Fruit fly (Drosophila melanogaster): ENCODE data around the gene CG40470.

CG40470 gene

dm6 chr3L:24028211-24028900 is 42.1 kb upstream of the CG40470 start, which contains the start of gene CG40045 (continued):
- TF ChIP-seq phol (tag; optimal IDR thresholded peaks at IDR 0.05) (peak; percentile 68), CG3995 (GFP tag; optimal IDR thresholded peaks at IDR 0.05) (peak; percentile 42), CG8924 (tag; optimal IDR thresholded peaks at IDR 0.05) (peak; percentile 0), CG6254 (GFP tag; optimal IDR thresholded peaks at IDR 0.05) (no peak), GATAe (GFP tag; conservative IDR thresholded peaks at IDR 0.05) (no peak), Ets65A (GFP tag) (peak; percentile 35), CG13424 (tag; optimal IDR thresholded peaks at IDR 0.05) (no peak), Aef1 (GFP tag; IDR thresholded peaks at IDR 0.05) (no peak), jumu (GFP tag; optimal IDR thresholded peaks at IDR 0.05) (no peak), CG6683 (GFP tag; optimal IDR thresholded peaks at IDR 0.05) (no peak), jigr1 (GFP tag; IDR thresholded peaks at IDR 0.05) (no peak), CG33213 (GFP tag; optimal IDR thresholded peaks at IDR 0.05) (peak; percentile 57), CG8944 (GFP tag; optimal IDR thresholded peaks at IDR 0.05) (no peak), corto (GFP tag; optimal IDR thresholded peaks at IDR 0.05) (no peak), Blimp-1 (GFP tag; optimal IDR thresholded peaks at IDR 0.05) (no peak), h (optimal IDR thresholded peaks at IDR 0.05) (no peak), CG2712 (tag; optimal IDR thresholded peaks at IDR 0.05) (peak; percentile 33), Sin3A (optimal IDR thresholded peaks at IDR 0.05) (no peak), bigmax (GFP tag; optimal IDR thresholded peaks at IDR 0.05) (no peak), Mes4 (GFP tag; optimal IDR thresholded peaks at IDR 0.05) (no peak), CG10654 (GFP tag; optimal IDR thresholded peaks at IDR 0.05) (no peak), sob (GFP tag; IDR thresholded peaks at IDR 0.05) (no peak), Ravus (GFP tag; IDR thresholded peaks at IDR 0.05) (no peak), Kr (GFP tag; optimal IDR thresholded peaks at IDR 0.05) (no peak), CG8290 (GFP tag; optimal IDR thresholded peaks at IDR 0.05) (peak; percentile 82), CG8290 (tag; optimal IDR thresholded peaks at IDR 0.05) (peak; percentile 43 to 76), cato (GFP tag; optimal IDR thresholded peaks at IDR 0.05; ENCODE audit: borderline replicate concordance) (no peak), slou (GFP tag; optimal IDR thresholded peaks at IDR 0.05) (no peak)

- TF ChIP-seq CG1024 (GFP tag; IDR thresholded peaks at IDR 0.05), result peak; percentile 54; the same call in 1 of the 2 replicates
- TF ChIP-seq CG30020 (tag; optimal IDR thresholded peaks at IDR 0.05), result peak; percentile 93
- TF ChIP-seq CG17802 (tag; optimal IDR thresholded peaks at IDR 0.05), result peak; percentile 89
- peak; percentile 71 for TF ChIP-seq ssp (GFP tag; IDR thresholded peaks at IDR 0.05)
- TF ChIP-seq CG1603 (tag; optimal IDR thresholded peaks at IDR 0.05), result peak; percentile 68
Observed at dm6 chr3L:24020551-24021163, 34.4 kb upstream of the CG40470 start.

- TF ChIP-seq ssp (GFP tag; IDR thresholded peaks at IDR 0.05) (peak; percentile 76), CG1024 (GFP tag; IDR thresholded peaks at IDR 0.05) (peak; percentile 54; the same call in 1 of the 2 replicates), CG30020 (tag; optimal IDR thresholded peaks at IDR 0.05) (peak; percentile 35), CG1603 (tag; optimal IDR thresholded peaks at IDR 0.05) (peak; percentile 10)
Observed at dm6 chr3L:23987490-23987889, 1.3 kb upstream of the CG40470 start.
